Fruit fly (Drosophila melanogaster) whole organism, adult: Measurements from ENCODE around the gene CG33230.

Source experiments
- CG5204 ChIP-seq: fragments of 200-800 bp; sonication (Bioruptor generic); optimal IDR thresholded peaks from 2 replicates; lab custom pipeline; 2016; ENCODE audit warnings: missing biosample characterization, missing genetic modification characterization
- Clk ChIP-seq: fragments of 200-800 bp; sonication (Bioruptor generic); optimal IDR thresholded peaks from 2 replicates; lab custom pipeline; 2017; ENCODE audit warnings: missing biosample characterization, missing genetic modification characterization
- pad ChIP-seq: fragments of 200-800 bp; sonication (Bioruptor generic); optimal IDR thresholded peaks from 3 replicates; lab custom pipeline; 2017; ENCODE audit warnings: missing biosample characterization, missing genetic modification characterization, mild to moderate bottlenecking, moderate library complexity, missing genetic modification reagents

DNA sequence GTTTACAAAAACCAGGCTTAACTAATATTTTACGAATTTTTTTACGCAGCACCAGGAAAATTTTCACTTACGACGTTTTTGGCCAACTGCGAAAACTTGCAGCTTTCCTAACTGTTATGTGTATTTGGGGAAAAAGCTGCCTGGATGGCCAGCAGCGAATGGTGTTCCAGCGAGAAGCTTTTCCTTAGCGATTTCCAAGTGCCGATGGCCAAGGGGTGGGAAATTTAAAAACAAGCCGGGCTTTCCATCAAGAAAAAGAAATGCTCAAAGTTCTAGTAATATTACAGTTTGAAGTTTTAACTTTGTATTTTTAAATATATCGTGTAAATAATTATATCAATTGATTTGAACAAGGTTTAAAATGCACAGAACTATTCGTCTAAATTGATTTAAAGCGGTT, 19.4 kb downstream of the CG33230 start, which contains the start of gene nSyb:
- TF ChIP-seq CG5204 (GFP tag; lab: Kevin White, UChicago) (no peak), Clk (GFP tag; lab: Kevin White, UChicago) (no peak), pad (GFP tag; lab: Kevin White, UChicago) (no peak)
